Fruit fly (Drosophila melanogaster): ENCODE data around the gene CG10713.
A peak's percentile ranks its signal among the peaks of the same experiment; 100 is the strongest.

The CG10713 gene

dm6 chr3L:13412886-13413224, 22.2 kb downstream of the CG10713 start:
- TF ChIP-seq CG11617 (GFP tag; optimal IDR thresholded peaks at IDR 0.05) = no peak
- TF ChIP-seq CG7045 (GFP tag; optimal IDR thresholded peaks at IDR 0.05) = no peak
- TF ChIP-seq pad (GFP tag; optimal IDR thresholded peaks at IDR 0.05) = peak; percentile 34
- no peak for TF ChIP-seq cic (GFP tag; optimal IDR thresholded peaks at IDR 0.05)
- no peak for TF ChIP-seq CG5204 (GFP tag; optimal IDR thresholded peaks at IDR 0.05)
- TF ChIP-seq tj (GFP tag; optimal IDR thresholded peaks at IDR 0.05) = peak; percentile 36

DNA sequence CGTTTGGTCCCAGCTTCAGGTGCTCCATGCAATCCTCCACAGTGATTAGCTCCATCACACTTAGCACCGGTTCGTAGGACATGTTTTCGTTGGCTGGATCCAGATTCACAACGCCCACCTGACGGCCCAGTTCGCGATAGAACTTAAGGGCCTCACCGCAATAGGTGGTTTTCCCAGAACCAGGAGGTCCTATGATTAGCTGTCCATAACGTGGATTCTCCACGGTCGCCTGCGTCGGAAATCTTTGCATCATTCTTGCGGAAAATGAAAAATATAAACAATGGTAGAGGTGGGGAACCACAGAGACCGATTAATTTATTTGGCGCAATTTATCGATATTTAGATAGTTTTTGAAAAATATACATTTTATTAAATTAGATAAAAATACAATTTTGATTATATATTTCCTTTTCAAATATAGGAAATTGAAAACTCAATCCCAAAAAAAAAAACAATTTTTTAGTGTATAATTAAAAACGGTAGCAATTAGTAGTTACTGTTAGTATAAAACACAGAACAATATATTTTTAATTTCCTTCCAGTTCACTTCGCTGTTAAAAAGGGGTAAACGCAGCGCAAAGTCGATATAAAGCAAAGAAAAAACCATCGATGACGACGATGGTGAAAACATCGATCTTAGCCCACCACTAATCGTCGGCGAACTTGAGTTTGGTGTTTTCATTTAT, 22.7 kb downstream of the CG10713 start, which contains the start of the genes CG10222 and flr:
Gene CG10222 (minus strand): TSS at position 254 of the 686 bp plus-strand sequence.
Gene flr (plus strand): TSS at position 644 of the 686 bp plus-strand sequence.
- TF ChIP-seq CG1620 (GFP tag; optimal IDR thresholded peaks at IDR 0.05) = no peak
- TF ChIP-seq tj (GFP tag; optimal IDR thresholded peaks at IDR 0.05) = no peak
- peak; percentile 26 for TF ChIP-seq CG7045 (GFP tag; optimal IDR thresholded peaks at IDR 0.05)
- peak; percentile 43 for TF ChIP-seq toe (GFP tag; optimal IDR thresholded peaks at IDR 0.05)
- TF ChIP-seq cnc (optimal IDR thresholded peaks at IDR 0.05) = no peak
- no peak for TF ChIP-seq CG33017 (tag; optimal IDR thresholded peaks at IDR 0.05)
- TF ChIP-seq Crg-1 (GFP tag; optimal IDR thresholded peaks at IDR 0.05) = peak; percentile 1
- TF ChIP-seq Mnt (GFP tag; optimal IDR thresholded peaks at IDR 0.05) = peak; percentile 4
- TF ChIP-seq CG11617 (GFP tag; optimal IDR thresholded peaks at IDR 0.05) = peak; percentile 41
- TF ChIP-seq pad (GFP tag; optimal IDR thresholded peaks at IDR 0.05) = peak; percentile 37
- TF ChIP-seq CG12768 (GFP tag; optimal IDR thresholded peaks at IDR 0.05) = no peak
- no peak for TF ChIP-seq Hr96 (GFP tag; optimal IDR thresholded peaks at IDR 0.05)
- peak; percentile 71 for TF ChIP-seq kay (GFP tag; ENCODE audit: borderline replicate concordance)
- no peak for TF ChIP-seq cic (GFP tag; optimal IDR thresholded peaks at IDR 0.05)
- no peak for TF ChIP-seq bab1 (GFP tag; optimal IDR thresholded peaks at IDR 0.05)
- TF ChIP-seq CG5204 (GFP tag; optimal IDR thresholded peaks at IDR 0.05) = peak; percentile 38
- no peak for TF ChIP-seq ovo (GFP tag; optimal IDR thresholded peaks at IDR 0.05)
- peak; percentile 7 for TF ChIP-seq CG7101 (tag; optimal IDR thresholded peaks at IDR 0.05)
- TF ChIP-seq CG14711 (tag; optimal IDR thresholded peaks at IDR 0.05) = peak; percentile 12
- no peak for TF ChIP-seq Clk (GFP tag; optimal IDR thresholded peaks at IDR 0.05)

DNA sequence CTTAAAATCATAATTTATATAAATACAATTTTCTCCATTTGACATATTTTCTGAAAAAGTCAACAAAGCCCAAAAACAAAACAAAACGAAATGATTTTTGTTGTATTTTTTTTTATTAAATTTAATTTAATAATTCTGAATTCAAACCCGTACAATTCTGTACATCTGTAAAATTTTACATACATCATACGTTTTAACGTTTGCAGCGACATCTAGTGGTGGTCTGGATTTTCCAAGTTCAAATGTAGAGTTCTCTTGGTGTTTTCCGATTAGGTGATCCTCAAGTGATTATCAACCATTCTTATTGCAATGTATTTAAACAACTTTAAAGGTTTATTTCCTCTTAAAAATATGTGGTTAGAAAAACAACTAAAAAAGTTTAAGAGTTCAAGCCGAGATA, 24.0 kb downstream of the CG10713 start:
- TF ChIP-seq toe (GFP tag; optimal IDR thresholded peaks at IDR 0.05) (no peak), Mnt (GFP tag; optimal IDR thresholded peaks at IDR 0.05) (no peak), CG33017 (tag; optimal IDR thresholded peaks at IDR 0.05) (no peak), tj (GFP tag; optimal IDR thresholded peaks at IDR 0.05) (no peak), CG7045 (GFP tag; optimal IDR thresholded peaks at IDR 0.05) (no peak), CG7101 (tag; optimal IDR thresholded peaks at IDR 0.05) (no peak), cnc (optimal IDR thresholded peaks at IDR 0.05) (no peak), Clk (GFP tag; optimal IDR thresholded peaks at IDR 0.05) (no peak), CG1620 (GFP tag; optimal IDR thresholded peaks at IDR 0.05) (no peak)

dm6 chr3L:13409809-13410521, 25.1 kb downstream of the CG10713 start:
- TF ChIP-seq kay (GFP tag; ENCODE audit: borderline replicate concordance) (peak; percentile 23), CG14711 (tag; optimal IDR thresholded peaks at IDR 0.05) (no peak)

DNA sequence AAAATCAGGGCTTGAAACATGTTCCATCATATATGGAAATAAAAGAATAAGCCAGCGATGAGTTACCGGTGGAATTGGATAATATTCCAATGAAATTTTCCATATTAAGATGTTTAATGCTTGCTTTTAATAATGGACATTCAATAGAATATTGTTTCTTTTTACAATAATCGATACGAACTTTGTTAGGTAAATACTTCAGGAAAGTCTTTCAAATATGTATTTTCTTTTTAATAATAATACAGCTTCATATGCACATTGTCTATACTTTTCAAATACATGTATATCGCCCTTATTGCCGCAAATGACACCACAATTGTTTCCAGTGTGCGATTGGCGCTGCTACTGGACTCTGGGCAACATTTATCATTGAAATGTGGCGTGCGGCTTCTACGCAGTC, 28.2 kb downstream of the CG10713 start:
- no peak for TF ChIP-seq bab1 (GFP tag; optimal IDR thresholded peaks at IDR 0.05)

DNA sequence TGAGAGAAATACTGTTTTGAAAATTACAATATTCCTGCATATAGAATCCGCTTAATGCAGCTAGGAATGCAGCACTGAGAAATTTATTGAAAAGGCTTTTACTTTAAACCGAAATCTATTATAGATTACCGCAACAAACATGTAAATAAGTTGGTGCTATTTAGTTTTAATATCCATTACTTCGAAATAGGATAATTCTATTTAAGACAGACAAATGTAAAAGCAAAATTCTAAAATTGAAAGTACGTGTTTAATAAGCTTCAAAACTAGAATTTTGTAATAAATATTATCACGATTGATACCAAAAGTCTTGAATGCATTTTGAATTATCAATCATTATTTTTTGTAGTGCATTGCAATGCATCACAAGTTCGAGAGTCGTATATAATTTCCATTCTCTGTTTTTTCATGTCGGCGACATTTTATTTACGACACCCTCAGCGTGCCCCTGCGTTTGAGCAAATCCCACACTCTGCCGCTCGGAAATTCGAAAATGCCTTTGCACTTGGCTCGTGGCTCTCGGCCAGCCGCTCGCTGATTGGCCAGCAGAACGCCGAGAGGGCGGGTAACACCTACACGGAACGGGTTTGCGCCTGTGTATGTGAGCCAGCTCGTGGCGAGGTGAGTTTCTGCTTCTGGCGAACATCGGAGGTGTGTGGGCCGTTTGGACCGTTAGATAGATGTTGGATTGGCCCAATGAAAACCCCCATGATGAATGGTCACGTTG, 31.7 kb downstream of the CG10713 start:
- TF ChIP-seq CG7045 (GFP tag; optimal IDR thresholded peaks at IDR 0.05) (no peak), Crg-1 (GFP tag; optimal IDR thresholded peaks at IDR 0.05) (no peak), cnc (optimal IDR thresholded peaks at IDR 0.05) (no peak), CG5204 (GFP tag; optimal IDR thresholded peaks at IDR 0.05) (no peak), CG33017 (tag; optimal IDR thresholded peaks at IDR 0.05) (no peak), ovo (GFP tag; optimal IDR thresholded peaks at IDR 0.05) (no peak), cic (GFP tag; optimal IDR thresholded peaks at IDR 0.05) (no peak), bab1 (GFP tag; optimal IDR thresholded peaks at IDR 0.05) (no peak), Mnt (GFP tag; optimal IDR thresholded peaks at IDR 0.05) (no peak), CG7101 (tag; optimal IDR thresholded peaks at IDR 0.05) (no peak), CG1620 (GFP tag; optimal IDR thresholded peaks at IDR 0.05) (no peak), CG12768 (GFP tag; optimal IDR thresholded peaks at IDR 0.05) (no peak), pad (GFP tag; optimal IDR thresholded peaks at IDR 0.05) (no peak), CG14711 (tag; optimal IDR thresholded peaks at IDR 0.05) (no peak), CG11617 (GFP tag; optimal IDR thresholded peaks at IDR 0.05) (no peak), toe (GFP tag; optimal IDR thresholded peaks at IDR 0.05) (no peak)
